Fruit fly (Drosophila melanogaster): ENCODE data around the gene CG4119.
A peak's percentile ranks its signal among the peaks of the same experiment; 100 is the strongest.

CG4119 gene

DNA sequence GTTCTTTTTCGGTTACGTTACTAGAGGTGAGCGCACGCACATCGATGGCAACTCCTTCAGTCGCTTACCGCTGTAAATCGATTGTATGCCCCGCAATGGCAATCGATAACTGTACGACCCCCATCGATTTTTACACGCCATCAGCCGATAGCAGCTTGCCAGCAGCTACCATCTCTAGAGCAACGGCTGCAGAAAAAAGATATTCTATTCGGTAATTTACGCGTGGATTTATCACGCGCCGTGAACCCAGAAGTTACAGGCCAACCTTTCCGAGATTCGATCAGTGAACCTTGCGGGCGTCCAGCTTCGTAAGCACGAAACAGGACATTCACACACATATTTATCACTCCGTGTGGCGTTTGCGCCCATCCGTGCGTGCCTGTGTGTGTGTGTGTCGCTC, at the start of gene CG4119, which contains the start of gene Sirt4:
Gene CG4119, plus strand, starts transcription at position 151 of the 400 bp plus-strand sequence.
Gene Sirt4, minus strand, starts transcription at position 39 of the 400 bp plus-strand sequence.
- TF ChIP-seq CG8478 (optimal IDR thresholded peaks at IDR 0.05) (no peak), CTCF (optimal IDR thresholded peaks at IDR 0.05) (peak in 1 of 2 experiments; percentile 29)

DNA sequence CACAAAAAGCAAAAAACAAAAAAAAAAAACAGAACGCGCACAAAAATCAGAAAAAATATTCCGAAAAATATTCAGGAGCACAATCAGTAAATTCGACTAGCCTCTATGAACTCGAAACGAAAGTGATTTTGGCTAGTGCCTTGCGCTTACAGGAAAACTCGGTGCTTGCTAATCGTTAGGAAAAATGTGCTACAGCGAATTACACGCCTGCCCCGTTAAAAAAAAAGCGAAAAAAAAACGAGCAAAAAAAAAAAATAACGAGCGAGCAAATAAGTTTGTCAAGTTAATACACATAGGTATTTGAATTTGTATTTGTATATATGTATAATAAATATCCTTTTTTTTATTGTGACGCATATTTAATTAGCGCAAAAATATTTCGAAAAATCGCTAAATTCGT, 49.6 kb upstream of the CG4119 start, which contains the start of gene CG34434:
Gene CG34434, minus strand, starts transcription at position 101 of the 400 bp plus-strand sequence.
- TF ChIP-seq CG8478 (optimal IDR thresholded peaks at IDR 0.05) = no peak
- no peak for TF ChIP-seq CTCF (optimal IDR thresholded peaks at IDR 0.05)

DNA sequence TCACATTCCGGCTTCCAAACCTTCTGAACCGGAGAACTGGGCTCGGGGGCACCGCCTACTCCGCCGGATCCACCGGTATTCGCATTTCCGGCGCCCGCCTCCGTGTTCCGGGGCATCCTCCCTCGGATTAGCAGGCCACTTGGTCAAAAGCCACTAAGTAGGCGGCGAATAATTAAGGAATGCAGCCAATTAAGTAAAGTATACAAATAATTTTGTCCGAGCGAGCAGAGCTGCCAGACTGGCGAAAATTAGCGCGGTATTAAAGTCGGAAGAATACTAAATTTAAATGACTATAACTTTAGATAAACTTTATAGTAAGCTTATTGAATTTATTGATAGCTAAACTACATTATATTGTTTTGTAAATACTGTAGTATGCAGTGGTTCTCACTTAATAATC, 47.3 kb upstream of the CG4119 start, which contains the start of gene RhoGAP5A:
Gene RhoGAP5A, minus strand, starts transcription at position 245 of the 400 bp plus-strand sequence.
- no peak for TF ChIP-seq CTCF (optimal IDR thresholded peaks at IDR 0.05)
- TF ChIP-seq CG8478 (optimal IDR thresholded peaks at IDR 0.05) = no peak

DNA sequence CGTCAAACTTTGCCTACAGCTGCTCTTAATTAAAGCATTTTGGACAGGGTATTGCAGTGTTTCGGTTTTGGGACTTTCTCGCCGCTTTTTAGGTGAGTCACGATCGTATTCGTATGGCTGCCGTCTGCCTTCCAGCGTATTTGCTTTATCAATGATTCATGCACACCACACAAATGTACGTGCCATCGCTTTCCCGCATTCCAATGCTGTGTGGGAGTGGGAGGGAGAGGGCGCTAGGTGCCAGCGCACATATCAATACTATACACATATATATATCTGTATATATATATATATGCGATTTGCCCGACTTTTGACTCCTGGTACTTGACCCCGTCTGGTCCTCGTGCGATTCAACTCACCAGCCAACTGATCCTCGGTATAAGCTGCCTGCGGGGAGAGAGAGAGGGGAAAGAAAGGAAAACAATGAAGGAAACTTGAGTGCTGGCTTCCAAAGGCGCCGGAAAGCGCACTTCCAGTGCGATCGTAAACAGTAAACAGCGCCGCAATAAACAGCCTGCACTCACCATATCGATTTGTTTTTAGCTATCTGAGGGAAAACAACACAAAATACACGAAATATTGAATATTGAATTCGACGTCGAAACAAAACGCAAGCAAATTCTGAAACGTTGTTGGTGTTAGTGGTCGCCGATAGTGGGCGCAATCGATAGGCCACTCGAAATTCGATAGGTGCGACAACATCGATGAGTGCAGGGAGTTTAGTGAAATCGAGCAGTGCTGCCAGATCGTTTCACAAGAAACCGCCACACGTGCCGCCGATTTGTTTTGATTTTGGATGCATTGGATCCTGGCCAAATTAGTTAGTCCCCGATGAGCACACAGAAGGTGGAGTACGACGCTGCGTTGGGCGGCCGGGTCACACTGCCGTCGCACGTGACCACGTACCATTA, 43.7 kb upstream of the CG4119 start, which contains the start of the genes Mlc-c and Pop1:
Gene Mlc-c, minus strand, starts transcription at position 647 of the 911 bp plus-strand sequence.
Gene Pop1, plus strand, starts transcription at position 756 of the 911 bp plus-strand sequence.
- TF ChIP-seq CTCF (optimal IDR thresholded peaks at IDR 0.05) (peak; percentile 44 to 62), CG8478 (optimal IDR thresholded peaks at IDR 0.05) (no peak)

DNA sequence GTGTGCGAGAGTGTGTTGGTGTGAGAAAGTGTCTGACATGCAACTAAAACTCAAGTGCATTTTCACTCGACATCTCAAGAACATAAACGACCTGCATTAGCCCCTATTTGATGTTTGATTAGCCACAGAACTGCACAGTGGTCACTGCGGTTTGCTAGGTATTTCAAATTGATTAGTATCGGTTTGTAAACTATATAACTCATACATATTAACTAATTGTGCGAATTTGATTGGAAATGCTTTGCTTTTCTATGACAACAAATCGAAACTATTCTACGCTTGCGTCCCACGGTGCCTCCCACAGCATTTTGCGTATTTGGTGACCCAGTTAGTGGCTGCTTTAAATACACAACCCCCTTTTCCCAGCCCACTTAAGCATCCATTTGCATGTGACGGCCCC, 31.1 kb upstream of the CG4119 start:
- TF ChIP-seq CTCF (optimal IDR thresholded peaks at IDR 0.05) (no peak), CG8478 (optimal IDR thresholded peaks at IDR 0.05) (no peak)

DNA sequence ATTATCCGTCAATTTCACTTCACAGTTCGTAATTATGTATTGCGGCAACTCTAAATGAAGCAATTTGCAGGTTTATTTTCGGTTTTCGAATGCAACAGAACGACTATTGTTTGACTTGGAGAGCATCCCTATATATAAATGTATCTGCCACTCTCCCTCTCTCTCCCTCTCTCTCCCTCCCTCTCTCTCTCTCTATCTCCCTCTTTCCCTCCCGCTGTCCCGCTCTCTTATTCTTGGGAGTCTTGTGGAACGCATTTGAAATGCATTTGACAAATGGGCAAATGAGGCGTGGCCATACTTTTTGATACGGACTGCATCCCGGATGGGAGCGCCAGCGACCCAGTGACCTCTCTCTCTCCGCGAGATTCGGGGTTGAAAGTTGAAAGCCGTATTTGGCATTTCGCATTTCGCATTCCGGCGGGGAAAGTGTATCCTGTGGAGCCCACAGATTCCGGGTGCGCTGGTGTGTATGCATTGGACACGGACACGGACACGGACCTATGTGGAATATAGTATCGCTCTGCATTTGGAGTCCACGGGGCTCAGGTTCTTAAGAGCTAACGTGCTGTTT, 29.2 kb upstream of the CG4119 start:
- TF ChIP-seq CG8478 (optimal IDR thresholded peaks at IDR 0.05) = no peak
- no peak for TF ChIP-seq CTCF (optimal IDR thresholded peaks at IDR 0.05)

DNA sequence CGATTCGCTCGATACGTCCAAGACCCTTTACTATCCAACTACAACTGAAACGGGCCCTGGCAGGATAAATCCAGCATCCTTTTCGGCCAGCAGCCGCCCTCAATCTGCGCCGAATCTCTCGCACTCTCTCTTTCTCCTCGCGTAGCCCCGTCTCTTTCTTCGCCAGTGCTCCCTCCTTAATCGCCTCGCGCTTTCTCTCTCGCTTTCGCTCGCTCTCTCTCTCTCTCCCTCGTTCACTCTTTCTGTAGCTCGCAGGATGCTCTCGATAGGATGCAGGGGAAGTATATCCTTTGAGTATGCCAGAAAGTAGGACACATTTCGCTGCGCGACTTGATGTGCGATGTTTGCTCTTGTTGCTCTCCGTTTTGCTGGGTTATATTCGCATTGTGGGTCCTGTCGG, 28.3 kb upstream of the CG4119 start:
- TF ChIP-seq CG8478 (optimal IDR thresholded peaks at IDR 0.05) (no peak), CTCF (optimal IDR thresholded peaks at IDR 0.05) (no peak)

DNA sequence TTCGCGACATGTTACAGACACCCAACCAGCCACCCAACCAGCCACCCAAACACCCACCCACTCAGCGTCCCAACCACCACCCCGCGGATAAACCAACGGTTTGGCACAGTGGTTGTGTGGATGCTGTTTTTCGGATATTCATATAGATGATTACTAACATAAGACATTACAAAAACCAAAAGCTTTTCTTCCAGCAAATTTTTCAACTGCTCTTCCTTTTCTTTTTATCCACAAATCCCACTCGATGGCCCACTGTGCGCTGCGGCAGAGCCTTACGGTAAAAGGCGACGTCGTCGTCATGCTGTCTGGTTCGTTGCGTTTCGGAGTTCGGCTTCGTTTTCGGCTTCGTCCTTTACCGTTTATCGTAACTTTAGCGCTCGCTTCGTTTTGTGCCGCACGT, 27.3 kb upstream of the CG4119 start:
- TF ChIP-seq CG8478 (optimal IDR thresholded peaks at IDR 0.05) (no peak), CTCF (optimal IDR thresholded peaks at IDR 0.05) (no peak)

DNA sequence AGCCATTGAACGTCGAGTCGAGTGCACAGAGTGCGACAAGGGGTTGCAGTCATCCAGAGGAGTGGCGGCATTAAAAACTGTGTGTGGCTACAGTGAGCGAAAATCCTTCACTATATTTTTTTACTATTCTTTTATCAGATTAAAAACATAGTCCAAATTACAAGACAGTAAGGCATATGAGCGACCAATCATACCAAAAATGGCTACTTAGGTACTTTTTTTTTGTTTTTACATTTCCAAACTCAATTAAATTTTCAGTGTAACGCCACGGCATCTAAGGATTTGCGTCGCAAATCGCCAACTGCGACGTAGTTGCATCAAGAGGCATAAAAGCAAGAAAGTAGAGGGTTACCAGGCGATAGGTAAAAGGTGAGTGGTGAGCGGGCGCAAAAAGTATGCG, 26.8 kb upstream of the CG4119 start:
- TF ChIP-seq CTCF (optimal IDR thresholded peaks at IDR 0.05) (no peak), CG8478 (optimal IDR thresholded peaks at IDR 0.05) (no peak)

DNA sequence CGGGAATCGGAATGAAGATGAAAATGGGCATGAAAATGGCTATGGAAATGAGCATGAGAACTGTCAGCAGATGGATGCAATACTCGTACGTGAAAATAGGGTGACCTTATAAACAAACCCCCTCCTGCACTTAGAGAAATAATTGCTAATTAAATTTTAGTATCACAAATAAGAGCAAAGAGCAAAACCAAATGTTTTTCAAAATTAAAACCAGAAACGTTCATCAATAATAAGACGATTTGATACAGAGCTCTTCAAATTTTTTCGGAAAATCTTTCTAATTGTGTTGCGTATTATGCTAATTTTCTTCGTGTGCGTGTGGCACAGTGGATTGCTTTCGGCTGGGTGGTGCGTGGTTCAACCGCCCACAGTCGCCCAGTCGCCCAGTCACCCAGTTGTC, 19.6 kb upstream of the CG4119 start:
- TF ChIP-seq CG8478 (optimal IDR thresholded peaks at IDR 0.05) (no peak), CTCF (optimal IDR thresholded peaks at IDR 0.05) (no peak)

DNA sequence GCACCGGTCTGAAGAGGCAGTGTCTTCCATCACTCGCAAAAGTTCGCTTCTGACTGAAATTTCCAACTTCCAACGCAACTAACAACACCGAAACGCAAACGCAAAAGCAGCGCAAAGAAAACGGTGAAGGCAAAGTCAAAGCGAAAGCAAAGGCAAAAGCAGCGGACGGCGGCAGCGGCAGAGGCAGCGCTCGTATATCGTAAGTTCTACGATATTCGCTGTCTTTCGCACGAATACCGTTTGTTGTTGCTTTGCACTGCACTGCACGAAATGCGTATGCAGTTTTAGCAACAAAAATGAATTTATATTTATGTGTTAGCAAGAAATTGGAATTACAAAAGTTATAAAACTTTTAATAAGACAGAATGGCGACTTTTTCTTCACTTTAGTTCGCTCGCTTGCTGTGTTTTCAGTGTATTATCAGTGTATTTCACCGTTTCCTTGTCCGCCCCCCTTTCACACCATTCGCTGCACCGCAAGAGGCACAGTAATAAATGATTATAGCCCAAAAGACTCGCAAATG, 17.4 kb upstream of the CG4119 start, which contains the start of gene OtopLa:
Gene OtopLa, minus strand, starts transcription at position 51 of the 523 bp plus-strand sequence.
- TF ChIP-seq CTCF (optimal IDR thresholded peaks at IDR 0.05) = no peak
- no peak for TF ChIP-seq CG8478 (optimal IDR thresholded peaks at IDR 0.05)

DNA sequence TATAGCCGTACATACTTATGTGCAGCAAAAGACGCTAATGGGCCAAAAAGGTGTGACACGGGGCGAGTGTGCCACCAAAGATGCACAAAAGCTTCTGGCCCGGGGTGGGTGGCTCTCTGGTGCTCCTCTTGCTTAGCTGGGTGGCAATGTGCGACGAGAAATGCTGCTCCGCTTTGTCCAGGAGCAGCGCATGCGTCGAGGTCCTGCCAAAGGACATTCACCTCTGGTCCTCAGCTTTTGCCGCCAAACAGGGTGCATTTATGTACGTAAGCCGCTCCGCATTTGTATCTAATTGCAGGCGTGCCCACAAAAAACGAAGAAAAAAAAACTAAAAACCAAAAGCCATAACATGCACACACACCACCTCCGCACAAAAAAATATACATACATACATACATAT, 16.5 kb upstream of the CG4119 start:
- no peak for TF ChIP-seq CTCF (optimal IDR thresholded peaks at IDR 0.05)
- TF ChIP-seq CG8478 (optimal IDR thresholded peaks at IDR 0.05) = no peak

DNA sequence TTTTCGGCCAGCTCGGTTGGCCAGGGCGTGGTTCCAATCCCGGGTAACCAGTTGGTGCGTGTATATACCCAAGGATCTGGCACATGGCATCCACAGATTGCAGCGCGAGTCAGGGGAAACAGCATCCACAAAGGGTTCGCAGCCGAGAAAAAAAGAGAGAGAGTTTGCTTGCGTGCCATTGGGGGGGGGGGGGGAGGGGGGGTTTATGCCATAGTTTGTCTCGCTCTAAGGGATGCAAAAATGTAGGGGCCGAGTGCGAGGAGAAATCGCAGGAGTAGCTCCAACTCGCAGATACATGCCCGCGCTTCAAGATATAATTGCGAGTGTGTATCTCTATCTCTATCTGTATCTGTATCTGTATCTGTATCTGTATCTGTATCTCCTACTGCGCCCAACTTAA, 15.9 kb upstream of the CG4119 start:
- no peak for TF ChIP-seq CG8478 (optimal IDR thresholded peaks at IDR 0.05)
- no peak for TF ChIP-seq CTCF (optimal IDR thresholded peaks at IDR 0.05)

DNA sequence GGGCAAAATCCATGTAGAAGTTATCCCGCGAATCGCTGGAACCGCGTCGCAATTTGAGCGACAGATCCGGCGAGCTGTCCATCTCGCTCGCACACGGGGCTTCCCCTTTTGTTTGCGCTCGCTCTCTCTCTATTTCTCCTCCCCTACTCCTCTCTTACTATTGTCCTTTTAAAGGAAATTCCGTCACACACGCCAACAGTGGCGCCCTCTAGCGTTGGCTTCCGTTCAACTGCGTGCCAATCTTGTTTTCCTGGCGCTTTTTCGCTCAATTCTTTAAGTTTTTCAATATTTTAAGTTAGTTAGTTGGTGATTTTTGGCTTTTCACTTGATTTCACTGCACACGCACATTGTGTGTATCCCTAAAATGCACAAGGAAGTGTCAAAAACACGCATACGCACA, 3.9 kb upstream of the CG4119 start:
- no peak for TF ChIP-seq CG8478 (optimal IDR thresholded peaks at IDR 0.05)
- peak; percentile 78 to 79 for TF ChIP-seq CTCF (optimal IDR thresholded peaks at IDR 0.05)

DNA sequence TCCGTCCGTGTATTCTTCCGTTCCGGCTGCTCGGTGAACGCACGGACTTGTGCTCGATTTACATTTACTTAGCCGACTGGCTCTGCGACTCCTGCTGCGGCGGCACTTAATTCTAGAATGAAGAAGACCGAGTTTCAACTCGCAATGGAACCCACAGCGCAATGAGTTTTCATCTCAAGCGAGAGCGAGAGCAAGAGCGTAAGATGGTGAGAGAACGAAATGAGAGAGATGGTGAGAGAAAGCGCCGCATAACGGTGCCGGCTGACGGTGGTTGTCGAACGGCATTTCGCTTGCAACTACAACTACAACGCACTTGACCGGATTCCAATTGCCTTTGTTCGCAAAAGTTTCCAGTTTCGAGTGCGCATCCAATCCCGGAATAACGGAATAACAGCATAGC, 3.1 kb upstream of the CG4119 start, which contains the start of gene OtopLc:
Gene OtopLc, minus strand, starts transcription at position 101 of the 400 bp plus-strand sequence.
- TF ChIP-seq CTCF (optimal IDR thresholded peaks at IDR 0.05) (no peak), CG8478 (optimal IDR thresholded peaks at IDR 0.05) (no peak)

Measured in S2 (cell line).